Worm (Caenorhabditis elegans) whole organism, young adult: ENCODE data around the gene flh-2.

Source experiments
- C17E4.6 ChIP-seq: fragments of 200-800 bp; sonication (Bioruptor generic); IDR thresholded peaks from 2 replicates; pipeline ENCODE4 v1.3.6; 2022; ENCODE audit warnings: missing genetic modification reagents, missing genetic modification characterization, missing compliant biosample characterization
- D2030.7 ChIP-seq: fragments of 200-800 bp; sonication (Bioruptor generic); IDR thresholded peaks from 2 replicates; pipeline ENCODE4 v1.3.6; 2022; ENCODE audit warnings: missing genetic modification reagents, missing genetic modification characterization, missing compliant biosample characterization
- F10E7.11 ChIP-seq: sonication (generic microtip); optimal IDR thresholded peaks from 2 replicates; lab custom pipeline; 2017; ENCODE audit warnings: mild to moderate bottlenecking, missing genetic modification characterization, moderate library complexity, missing compliant biosample characterization
- F37B4.10 ChIP-seq: fragments of 200-800 bp; sonication (Bioruptor generic); IDR thresholded peaks from 2 replicates; pipeline ENCODE4 v1.3.6; 2022; ENCODE audit warnings: missing genetic modification characterization, missing compliant biosample characterization
- F49E8.2 ChIP-seq: sonication (generic microtip); optimal IDR thresholded peaks from 3 replicates; lab custom pipeline; 2017; ENCODE audit warnings: missing genetic modification characterization, mild to moderate bottlenecking, missing compliant biosample characterization, antibody characterized with exemption, moderate library complexity; ENCODE audit not compliant: insufficient read depth
- F52B5.7 ChIP-seq: sonication (generic microtip); optimal IDR thresholded peaks from 2 replicates; lab custom pipeline; 2016; ENCODE audit warnings: mild to moderate bottlenecking, missing genetic modification characterization, missing compliant biosample characterization
- Y95B8A.8 ChIP-seq: fragments of 200-800 bp; sonication (Bioruptor generic); IDR thresholded peaks from 2 replicates; pipeline ENCODE4 v1.3.6; 2022; ENCODE audit warnings: missing genetic modification reagents, missing genetic modification characterization, missing compliant biosample characterization
- akir-1 ChIP-seq: fragments of 200-800 bp; sonication (Bioruptor generic); optimal IDR thresholded peaks from 2 replicates; lab custom pipeline; 2018; ENCODE audit warnings: mild to moderate bottlenecking, missing genetic modification characterization, moderate library complexity, missing compliant biosample characterization
- ama-1 ChIP-seq, 3 experiments: fragments of 150-350 bp in 1 of 3; sonication (generic microtip) in 2 of 3; optimal IDR thresholded peaks; 2 replicates each; lab custom pipeline; 2014 to 2018; ENCODE audit warnings: missing biosample characterization in 2 of 3, missing genetic modification characterization in 2 of 3, missing genetic modification reagents in 2 of 3
- aptf-2 ChIP-seq: fragments of 200-800 bp; sonication (Bioruptor generic); conservative IDR thresholded peaks from 2 replicates; pipeline ENCODE4 v1.3.6; 2022; ENCODE audit warnings: missing genetic modification reagents, missing genetic modification characterization, missing compliant biosample characterization
- bed-1 ChIP-seq: fragments of 200-800 bp; sonication (Bioruptor generic); IDR thresholded peaks from 2 replicates; pipeline ENCODE4 v1.3.6; 2022; ENCODE audit warnings: missing genetic modification reagents, missing genetic modification characterization, missing compliant biosample characterization
- ccch-3 ChIP-seq: fragments of 200-800 bp; sonication (Bioruptor generic); optimal IDR thresholded peaks from 2 replicates; lab custom pipeline; 2018; ENCODE audit warnings: mild to moderate bottlenecking, missing genetic modification characterization, missing compliant biosample characterization
- ceh-58 ChIP-seq: fragments of 200-800 bp; sonication (Bioruptor generic); IDR thresholded peaks from 2 replicates; pipeline ENCODE4 v1.3.6; 2022; ENCODE audit warnings: missing genetic modification characterization, missing compliant biosample characterization
- chd-7 ChIP-seq: sonication (generic microtip); optimal IDR thresholded peaks from 2 replicates; lab custom pipeline; 2016; ENCODE audit warnings: mild to moderate bottlenecking, missing genetic modification characterization, moderate library complexity, missing compliant biosample characterization
- efl-1 ChIP-seq: fragments of 150-350 bp; optimal IDR thresholded peaks from 2 replicates; lab custom pipeline; 2014; ENCODE audit warnings: missing biosample characterization, missing genetic modification reagents, missing genetic modification characterization
- egrh-3 ChIP-seq: fragments of 200-800 bp; sonication (Bioruptor generic); IDR thresholded peaks from 2 replicates; pipeline ENCODE4 v1.3.6; 2022; ENCODE audit warnings: missing genetic modification reagents, missing genetic modification characterization, missing compliant biosample characterization
- ets-4 ChIP-seq: fragments of 200-800 bp; sonication (Bioruptor generic); optimal IDR thresholded peaks from 2 replicates; lab custom pipeline; 2018; ENCODE audit warnings: mild to moderate bottlenecking, missing genetic modification characterization, missing compliant biosample characterization
- gei-17 ChIP-seq: fragments of 200-800 bp; sonication (Bioruptor generic); optimal IDR thresholded peaks from 2 replicates; lab custom pipeline; 2018; ENCODE audit warnings: mild to moderate bottlenecking, missing genetic modification characterization, missing compliant biosample characterization
- him-1 ChIP-seq: sonication (generic microtip); optimal IDR thresholded peaks from 2 replicates; lab custom pipeline; 2016; ENCODE audit warnings: missing genotype, missing genetic modification reagents, missing genetic modification characterization, missing compliant biosample characterization
- hmg-1.2 ChIP-seq: fragments of 200-800 bp; sonication (Bioruptor generic); IDR thresholded peaks from 2 replicates; pipeline ENCODE4 v1.3.6; 2022; ENCODE audit warnings: missing genetic modification reagents, missing genetic modification characterization, missing compliant biosample characterization
- hsf-1 ChIP-seq: fragments of 200-800 bp; sonication (Bioruptor generic); IDR thresholded peaks from 2 replicates; pipeline ENCODE4 v1.3.6; 2022; ENCODE audit warnings: missing genetic modification reagents, missing genetic modification characterization, missing compliant biosample characterization
- lir-1 ChIP-seq: fragments of 200-800 bp; sonication (Bioruptor generic); conservative IDR thresholded peaks from 2 replicates; pipeline ENCODE4 v1.3.6; 2022; ENCODE audit warnings: missing genetic modification reagents, missing genetic modification characterization, missing compliant biosample characterization
- madf-3 ChIP-seq: fragments of 200-800 bp; sonication (Bioruptor generic); IDR thresholded peaks from 2 replicates; pipeline ENCODE4 v1.3.6; 2022; ENCODE audit warnings: missing genetic modification reagents, missing genetic modification characterization, missing compliant biosample characterization
- madf-6 ChIP-seq: fragments of 200-800 bp; sonication (Bioruptor generic); IDR thresholded peaks from 2 replicates; pipeline ENCODE4 v1.3.6; 2022; ENCODE audit warnings: missing genetic modification reagents, missing genetic modification characterization, missing compliant biosample characterization
- pbrm-1 ChIP-seq: fragments of 200-800 bp; sonication (Bioruptor generic); IDR thresholded peaks from 2 replicates; pipeline ENCODE4 v1.3.6; 2022; ENCODE audit warnings: missing genetic modification reagents, missing genetic modification characterization, missing compliant biosample characterization
- pha-4 ChIP-seq: fragments of 150-350 bp; sonication (generic microtip); optimal IDR thresholded peaks from 2 replicates; lab custom pipeline; 2014; ENCODE audit warnings: missing biosample characterization, missing genetic modification reagents, missing genetic modification characterization
- rec-8 ChIP-seq, 2 experiments: sonication (generic microtip); optimal IDR thresholded peaks; 2 replicates each; lab custom pipeline; 2016; ENCODE audit warnings: mild to moderate bottlenecking in 2 of 2, missing genetic modification characterization in 2 of 2, missing genetic modification reagents in 2 of 2, missing genotype in 2 of 2, missing biosample characterization in 1 of 2, missing compliant biosample characterization in 1 of 2, moderate library complexity in 1 of 2
- rpc-1 ChIP-seq, 2 experiments: fragments of 150-350 bp in 1 of 2; sonication (generic microtip) in 1 of 2; optimal IDR thresholded peaks; 2 replicates each; lab custom pipeline; 2014 to 2018; ENCODE audit warnings: missing biosample characterization in 1 of 2, missing genetic modification characterization in 1 of 2, missing genetic modification reagents in 1 of 2, missing genotype in 1 of 2
- sea-2 ChIP-seq: fragments of 200-800 bp; sonication (Bioruptor generic); IDR thresholded peaks from 2 replicates; pipeline ENCODE4 v1.3.6; 2022; ENCODE audit warnings: missing genetic modification characterization, missing compliant biosample characterization
- snpc-1.1 ChIP-seq: sonication (generic microtip); optimal IDR thresholded peaks from 2 replicates; lab custom pipeline; 2017; ENCODE audit warnings: missing genetic modification characterization, mild to moderate bottlenecking, missing compliant biosample characterization, antibody characterized with exemption, moderate library complexity, missing genotype, missing genetic modification reagents; ENCODE audit not compliant: insufficient read depth
- sptf-2 ChIP-seq: fragments of 200-800 bp; sonication (Bioruptor generic); optimal IDR thresholded peaks from 2 replicates; lab custom pipeline; 2018; ENCODE audit warnings: mild to moderate bottlenecking, missing genetic modification characterization, missing compliant biosample characterization
- unc-130 ChIP-seq: sonication (generic microtip); optimal IDR thresholded peaks from 2 replicates; lab custom pipeline; 2016; ENCODE audit warnings: missing genetic modification reagents, missing genetic modification characterization, missing compliant biosample characterization
- unc-62 ChIP-seq: fragments of 150-350 bp; optimal IDR thresholded peaks from 2 replicates; lab custom pipeline; 2014; ENCODE audit warnings: missing biosample characterization, missing genetic modification reagents, missing genetic modification characterization
- zfh-2 ChIP-seq: fragments of 200-800 bp; sonication (Bioruptor generic); conservative IDR thresholded peaks from 2 replicates; pipeline ENCODE4 v1.3.6; 2022; ENCODE audit warnings: missing genetic modification reagents, missing genetic modification characterization, missing compliant biosample characterization
- zim-3 ChIP-seq: sonication (generic microtip); optimal IDR thresholded peaks from 2 replicates; lab custom pipeline; 2017; ENCODE audit warnings: mild to moderate bottlenecking, missing genetic modification characterization, moderate library complexity, missing compliant biosample characterization
- ztf-18 ChIP-seq: sonication (generic microtip); optimal IDR thresholded peaks from 2 replicates; lab custom pipeline; 2016; ENCODE audit warnings: missing genotype, mild to moderate bottlenecking, missing genetic modification characterization, missing compliant biosample characterization
- ztf-22 ChIP-seq: fragments of 200-800 bp; sonication (Bioruptor generic); optimal IDR thresholded peaks from 2 replicates; lab custom pipeline; 2018; ENCODE audit warnings: mild to moderate bottlenecking, missing genetic modification characterization, moderate library complexity, missing compliant biosample characterization
- ztf-6 ChIP-seq: fragments of 200-800 bp; sonication (Bioruptor generic); IDR thresholded peaks from 2 replicates; pipeline ENCODE4 v1.3.6; 2022; ENCODE audit warnings: missing genetic modification reagents, missing genetic modification characterization, missing compliant biosample characterization

Gene flh-2

ce11 chrIII:4947352-4947751 is 4.6 kb upstream of the flh-2 start (continued):
- TF ChIP-seq F10E7.11 (tag; lab: Kevin White, UChicago) (no peak), ccch-3 (GFP tag; lab: Kevin White, UChicago) (no peak), madf-3 (no peak), F37B4.10 (GFP tag; lab: Robert Waterston, UW) (no peak), Y95B8A.8 (GFP tag; lab: Robert Waterston, UW) (no peak), bed-1 (GFP tag; lab: Robert Waterston, UW) (no peak), rpc-1 (optimal IDR thresholded peaks at IDR 0.05; lab: Kevin White, UChicago) (no peak), rpc-1 (tag; optimal IDR thresholded peaks at IDR 0.05; lab: Kevin White, UChicago) (no peak), pbrm-1 (GFP tag; lab: Robert Waterston, UW) (0 out of 2 replicates have a peak, but pooled peaks have one; percentile 35), chd-7 (tag; lab: Kevin White, UChicago) (peak; percentile 56), him-1 (tag; lab: Kevin White, UChicago) (peak; percentile 5), ztf-18 (no peak), F49E8.2 (tag; lab: Kevin White, UChicago) (no peak), snpc-1.1 (no peak), ceh-58 (GFP tag; lab: Robert Waterston, UW) (no peak), ztf-6 (GFP tag; lab: Robert Waterston, UW) (peak; percentile 11; the same call in 1 of the 2 replicates), akir-1 (GFP tag; lab: Kevin White, UChicago) (no peak), F52B5.7 (tag; lab: Kevin White, UChicago) (no peak), unc-62 (GFP tag; lab: Kevin White, UChicago) (no peak), ztf-22 (GFP tag; lab: Kevin White, UChicago) (no peak), C17E4.6 (GFP tag; lab: Robert Waterston, UW) (0 out of 2 replicates have a peak, but pooled peaks have one; percentile 20), zim-3 (no peak), hmg-1.2 (GFP tag; lab: Robert Waterston, UW) (no peak), aptf-2 (GFP tag; lab: Robert Waterston, UW) (no peak), gei-17 (GFP tag; lab: Kevin White, UChicago) (no peak), sea-2 (GFP tag; lab: Robert Waterston, UW) (no peak), lir-1 (GFP tag; lab: Robert Waterston, UW) (no peak), rec-8 (tag; optimal IDR thresholded peaks at IDR 0.05; lab: Kevin White, UChicago) (no peak), ets-4 (GFP tag; lab: Kevin White, UChicago) (no peak), pha-4 (tag; lab: Kevin White, UChicago) (no peak)

DNA sequence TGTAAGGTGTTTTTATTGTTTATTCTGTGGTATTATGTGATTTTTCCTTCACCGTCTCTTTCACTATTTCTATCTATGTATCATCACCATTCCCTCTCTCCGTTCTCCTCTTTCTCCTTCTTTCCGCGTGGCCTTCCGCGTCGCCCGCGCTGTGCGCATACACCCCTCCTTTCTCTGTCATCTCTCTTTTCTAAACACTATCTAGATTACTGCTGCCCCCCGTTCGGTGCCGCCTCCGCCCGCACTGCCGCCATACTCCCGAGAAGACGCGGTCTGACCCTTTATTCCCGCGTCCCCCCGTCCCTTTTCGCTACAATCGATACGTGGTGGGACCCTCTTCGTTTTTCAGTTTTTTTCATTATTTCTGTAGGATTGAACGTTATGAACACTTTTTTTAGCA is 3.3 kb upstream of the flh-2 start:
- TF ChIP-seq D2030.7 (GFP tag; lab: Robert Waterston, UW) (peak; percentile 25; the same call in 1 of the 2 replicates), egrh-3 (peak; percentile 63; the same call in 1 of the 2 replicates), efl-1 (peak; percentile 48), hsf-1 (GFP tag; lab: Robert Waterston, UW) (no peak), sptf-2 (GFP tag; lab: Kevin White, UChicago) (no peak), ama-1 (optimal IDR thresholded peaks at IDR 0.05; lab: Kevin White, UChicago) (no peak), ama-1 (GFP tag; optimal IDR thresholded peaks at IDR 0.05; lab: Kevin White, UChicago) (no peak), madf-6 (GFP tag; lab: Robert Waterston, UW) (peak; percentile 50; the same call in 1 of the 2 replicates), unc-130 (GFP tag; lab: Kevin White, UChicago) (no peak), zfh-2 (GFP tag; lab: Robert Waterston, UW) (peak; percentile 90), hmg-1.2 (GFP tag; lab: Robert Waterston, UW) (peak; percentile 52; the same call in 1 of the 2 replicates)
- TF ChIP-seq, all 124 proteins: peak for 6
